Worm (Caenorhabditis elegans): ENCODE measurements around the gene pqn-83.
A peak's percentile ranks its signal among the peaks of the same experiment; 100 is the strongest.

Gene pqn-83

DNA sequence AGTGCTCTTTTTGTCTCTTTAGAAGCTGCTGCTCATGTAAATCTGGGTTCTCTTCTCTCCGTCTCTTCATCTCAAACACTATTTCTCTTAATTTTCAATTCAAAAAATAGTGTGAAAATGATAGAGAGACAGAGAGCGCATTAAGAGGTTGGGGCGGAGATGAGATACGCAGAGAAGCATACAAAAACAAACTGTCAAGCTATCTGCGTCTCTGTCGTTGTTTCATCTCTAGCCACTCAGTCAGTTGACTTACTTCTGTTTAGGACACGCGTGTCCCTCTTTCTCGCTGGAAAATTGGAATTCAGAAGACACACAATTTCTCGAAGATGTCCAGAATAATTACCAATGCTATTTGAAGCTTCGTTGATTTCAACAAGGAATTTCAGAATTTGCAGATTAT lies 38.1 kb downstream of the pqn-83 start (continued):
- TF ChIP-seq R02D3.7 (tag; optimal IDR thresholded peaks at IDR 0.05) (no peak), daf-16 (GFP tag; optimal IDR thresholded peaks at IDR 0.05) (peak in 1 of 2 experiments; percentile 47), daf-16 (tag; optimal IDR thresholded peaks at IDR 0.05) (peak; percentile 79), madf-9 (GFP tag; conservative IDR thresholded peaks at IDR 0.05) (no peak), ctbp-1 (GFP tag; IDR thresholded peaks at IDR 0.05) (peak; percentile 79), snpc-4 (tag; optimal IDR thresholded peaks at IDR 0.05) (no peak), F10B5.3 (tag; optimal IDR thresholded peaks at IDR 0.05) (no peak), rbr-2 (tag; optimal IDR thresholded peaks at IDR 0.05) (peak; percentile 81), nhr-48 (tag; optimal IDR thresholded peaks at IDR 0.05) (peak; percentile 85), zfp-2 (tag; optimal IDR thresholded peaks at IDR 0.05) (peak; percentile 4), madf-5 (GFP tag; IDR thresholded peaks at IDR 0.05) (no peak), daf-12 (tag; optimal IDR thresholded peaks at IDR 0.05) (no peak), nhr-237 (tag; optimal IDR thresholded peaks at IDR 0.05) (no peak), mxl-2 (GFP tag; conservative IDR thresholded peaks at IDR 0.05) (no peak), nhr-102 (tag; optimal IDR thresholded peaks at IDR 0.05) (peak; percentile 72), php-3 (GFP tag; IDR thresholded peaks at IDR 0.05) (0 out of 2 replicates have a peak, but pooled peaks have one; percentile 24), dpl-1 (GFP tag; optimal IDR thresholded peaks at IDR 0.05) (peak; percentile 61), saeg-2 (GFP tag; IDR thresholded peaks at IDR 0.05) (0 out of 2 replicates have a peak, but pooled peaks have one; percentile 9), lin-29 (GFP tag; IDR thresholded peaks at IDR 0.05) (no peak), lim-7 (GFP tag; IDR thresholded peaks at IDR 0.05) (no peak), nhr-77 (tag; optimal IDR thresholded peaks at IDR 0.05) (peak; percentile 67), lir-3 (tag; optimal IDR thresholded peaks at IDR 0.05) (no peak), lsy-2 (tag; optimal IDR thresholded peaks at IDR 0.05) (peak; percentile 78 to 94), unc-130 (GFP tag; optimal IDR thresholded peaks at IDR 0.05) (no peak), unc-39 (tag; optimal IDR thresholded peaks at IDR 0.05) (peak; percentile 23), F26F4.8 (GFP tag; conservative IDR thresholded peaks at IDR 0.05) (no peak), egl-43 (GFP tag; IDR thresholded peaks at IDR 0.05) (peak; percentile 26; the same call in 1 of the 2 replicates), Y105C5A.15 (GFP tag; IDR thresholded peaks at IDR 0.05) (no peak), nhr-25 (tag; optimal IDR thresholded peaks at IDR 0.05; ENCODE audit: borderline replicate concordance, insufficient read depth) (peak; percentile 60), ceh-28 (tag; optimal IDR thresholded peaks at IDR 0.05) (no peak), Y48G9A.11 (GFP tag; IDR thresholded peaks at IDR 0.05) (no peak), T26A8.4 (GFP tag; IDR thresholded peaks at IDR 0.05) (peak; percentile 71), ztf-7 (tag; optimal IDR thresholded peaks at IDR 0.05) (no peak), nhr-10 (tag; optimal IDR thresholded peaks at IDR 0.05) (peak; percentile 17), hlh-11 (tag; optimal IDR thresholded peaks at IDR 0.05) (peak; percentile 94), nhr-28 (tag; optimal IDR thresholded peaks at IDR 0.05) (peak; percentile 78), daf-8 (GFP tag; IDR thresholded peaks at IDR 0.05) (no peak), hmg-1.1 (GFP tag; IDR thresholded peaks at IDR 0.05) (peak; percentile 86), lin-13 (GFP tag; optimal IDR thresholded peaks at IDR 0.05) (peak; percentile 27), dmd-6 (GFP tag; IDR thresholded peaks at IDR 0.05) (peak; percentile 89), lin-15B (tag; optimal IDR thresholded peaks at IDR 0.05) (no peak), gei-8 (GFP tag; optimal IDR thresholded peaks at IDR 0.05) (no peak), T20F7.1 (GFP tag; optimal IDR thresholded peaks at IDR 0.05) (peak; percentile 80), mxl-3 (GFP tag; optimal IDR thresholded peaks at IDR 0.05) (peak; percentile 79), mdl-1 (tag; optimal IDR thresholded peaks at IDR 0.05) (peak; percentile 51 to 90), jun-1 (tag; optimal IDR thresholded peaks at IDR 0.05) (peak; percentile 68), F49E8.2 (tag; optimal IDR thresholded peaks at IDR 0.05; ENCODE audit: borderline replicate concordance) (no peak), sdz-12 (GFP tag; optimal IDR thresholded peaks at IDR 0.05) (no peak), zip-2 (tag; optimal IDR thresholded peaks at IDR 0.05) (no peak), ces-1 (GFP tag; optimal IDR thresholded peaks at IDR 0.05) (peak; percentile 80), snpc-1.2 (GFP tag; IDR thresholded peaks at IDR 0.05) (no peak), tra-1 (GFP tag; IDR thresholded peaks at IDR 0.05) (peak; percentile 89)

Data from whole organism, L4 larva.